Worm (Caenorhabditis elegans) whole organism, L2 larva: ENCODE measurements around the gene fbxl-1.

Experiments used
- C34F6.9 ChIP-seq: fragments of 150-350 bp; optimal IDR thresholded peaks from 2 replicates; lab custom pipeline; 2014; ENCODE audit warnings: missing biosample characterization, missing genetic modification characterization
- F13H6.1 ChIP-seq: sonication (generic microtip); optimal IDR thresholded peaks from 2 replicates; lab custom pipeline; 2016; ENCODE audit warnings: missing genetic modification characterization, missing compliant biosample characterization
- R02D3.7 ChIP-seq: fragments of 150-350 bp; optimal IDR thresholded peaks from 2 replicates; lab custom pipeline; 2014; ENCODE audit warnings: missing biosample characterization, missing genetic modification characterization
- Y55F3AM.14 ChIP-seq: fragments of 200-800 bp; sonication (Bioruptor generic); optimal IDR thresholded peaks from 2 replicates; lab custom pipeline; 2018; ENCODE audit warnings: mild to moderate bottlenecking, missing genetic modification characterization, missing compliant biosample characterization
- alr-1 ChIP-seq: fragments of 150-350 bp; optimal IDR thresholded peaks from 2 replicates; lab custom pipeline; 2014; ENCODE audit warnings: missing biosample characterization, missing genetic modification characterization
- aly-2 ChIP-seq: fragments of 150-350 bp; optimal IDR thresholded peaks from 2 replicates; lab custom pipeline; 2014; ENCODE audit warnings: missing biosample characterization, missing genetic modification characterization
- ama-1 ChIP-seq: fragments of 150-350 bp; optimal IDR thresholded peaks from 2 replicates; lab custom pipeline; 2018; ENCODE audit warnings: inconsistent platforms
- blmp-1 ChIP-seq: sonication (generic microtip); optimal IDR thresholded peaks from 2 replicates; lab custom pipeline; 2017; ENCODE audit warnings: missing genetic modification characterization, mild to moderate bottlenecking, missing compliant biosample characterization, antibody characterized with exemption, moderate library complexity; ENCODE audit not compliant: insufficient read depth
- ceh-82 ChIP-seq: fragments of 150-350 bp; optimal IDR thresholded peaks from 2 replicates; lab custom pipeline; 2014; ENCODE audit warnings: missing biosample characterization, missing genetic modification characterization
- elt-1 ChIP-seq: fragments of 150-350 bp; optimal IDR thresholded peaks from 2 replicates; lab custom pipeline; 2014; ENCODE audit warnings: missing biosample characterization, missing genetic modification characterization
- fos-1 ChIP-seq: fragments of 150-350 bp; optimal IDR thresholded peaks from 2 replicates; lab custom pipeline; 2014; ENCODE audit warnings: missing biosample characterization, missing genetic modification characterization
- gmeb-1 ChIP-seq: fragments of 150-350 bp; optimal IDR thresholded peaks from 2 replicates; lab custom pipeline; 2014; ENCODE audit warnings: missing biosample characterization, missing genetic modification characterization
- lin-11 ChIP-seq: fragments of 150-350 bp; sonication (generic microtip); optimal IDR thresholded peaks from 2 replicates; lab custom pipeline; 2014; ENCODE audit warnings: missing biosample characterization, missing genetic modification characterization, inconsistent platforms, mixed read lengths
- lin-39 ChIP-seq: fragments of 150-350 bp; optimal IDR thresholded peaks from 2 replicates; lab custom pipeline; 2014; ENCODE audit warnings: missing biosample characterization, missing genetic modification reagents, missing genetic modification characterization
- lsy-2 ChIP-seq, 2 experiments: fragments of 150-350 bp in 1 of 2; sonication (generic microtip) in 1 of 2; optimal IDR thresholded peaks; 2 replicates each; lab custom pipeline; 2014 to 2017; ENCODE audit warnings: missing biosample characterization in 2 of 2, missing genetic modification characterization in 2 of 2
- mab-5 ChIP-seq: fragments of 150-350 bp; optimal IDR thresholded peaks from 2 replicates; lab custom pipeline; 2014; ENCODE audit warnings: missing biosample characterization, missing genetic modification characterization
- nhr-12 ChIP-seq: fragments of 150-350 bp; optimal IDR thresholded peaks from 2 replicates; lab custom pipeline; 2014; ENCODE audit warnings: missing biosample characterization, missing genetic modification characterization
- nhr-129 ChIP-seq: fragments of 150-350 bp; optimal IDR thresholded peaks from 2 replicates; lab custom pipeline; 2014; ENCODE audit warnings: missing biosample characterization, missing genetic modification characterization
- nhr-23 ChIP-seq: fragments of 150-350 bp; optimal IDR thresholded peaks from 2 replicates; lab custom pipeline; 2014; ENCODE audit warnings: missing biosample characterization, missing genetic modification reagents, missing genetic modification characterization
- nhr-237 ChIP-seq: fragments of 150-350 bp; optimal IDR thresholded peaks from 2 replicates; lab custom pipeline; 2014; ENCODE audit warnings: missing biosample characterization, missing genetic modification characterization
- peb-1 ChIP-seq: fragments of 150-350 bp; optimal IDR thresholded peaks from 2 replicates; lab custom pipeline; 2014; ENCODE audit warnings: missing biosample characterization, missing genetic modification characterization
- sem-4 ChIP-seq: fragments of 150-350 bp; optimal IDR thresholded peaks from 2 replicates; lab custom pipeline; 2014; ENCODE audit warnings: missing biosample characterization, missing genetic modification reagents, missing genetic modification characterization
- skn-1 ChIP-seq: sonication (generic microtip); optimal IDR thresholded peaks from 2 replicates; lab custom pipeline; 2017; ENCODE audit warnings: missing biosample characterization, missing genetic modification characterization
- sma-9 ChIP-seq, 2 experiments: fragments of 150-350 bp in 1 of 2; sonication (generic microtip) in 1 of 2; optimal IDR thresholded peaks; 2 replicates each; lab custom pipeline; 2014 to 2016; ENCODE audit warnings: missing genetic modification characterization in 2 of 2, mild to moderate bottlenecking in 1 of 2, missing biosample characterization in 1 of 2, missing compliant biosample characterization in 1 of 2, missing genetic modification reagents in 1 of 2, moderate library complexity in 1 of 2
- snpc-4 ChIP-seq: fragments of 150-350 bp; optimal IDR thresholded peaks from 2 replicates; lab custom pipeline; 2014; ENCODE audit warnings: missing biosample characterization, missing genetic modification characterization
- unc-39 ChIP-seq: fragments of 150-350 bp; optimal IDR thresholded peaks from 2 replicates; lab custom pipeline; 2014; ENCODE audit warnings: missing biosample characterization, missing genetic modification characterization
- unc-55 ChIP-seq: fragments of 150-350 bp; sonication (generic microtip); optimal IDR thresholded peaks from 3 replicates; lab custom pipeline; 2014; ENCODE audit warnings: missing biosample characterization, missing genetic modification reagents, missing genetic modification characterization
- unc-62 ChIP-seq: fragments of 150-350 bp; optimal IDR thresholded peaks from 2 replicates; lab custom pipeline; 2014; ENCODE audit warnings: missing biosample characterization, missing genetic modification reagents, missing genetic modification characterization
- zag-1 ChIP-seq: fragments of 150-350 bp; optimal IDR thresholded peaks from 2 replicates; lab custom pipeline; 2014; ENCODE audit warnings: missing biosample characterization, missing genetic modification characterization
- ztf-1 ChIP-seq: fragments of 200-800 bp; sonication (Bioruptor generic); conservative IDR thresholded peaks from 2 replicates; pipeline ENCODE4 v1.3.6; 2022; ENCODE audit warnings: missing genetic modification characterization, missing compliant biosample characterization
- ztf-11 ChIP-seq: sonication (generic microtip); optimal IDR thresholded peaks from 2 replicates; lab custom pipeline; 2017; ENCODE audit warnings: missing biosample characterization, missing genetic modification characterization

Gene fbxl-1

DNA sequence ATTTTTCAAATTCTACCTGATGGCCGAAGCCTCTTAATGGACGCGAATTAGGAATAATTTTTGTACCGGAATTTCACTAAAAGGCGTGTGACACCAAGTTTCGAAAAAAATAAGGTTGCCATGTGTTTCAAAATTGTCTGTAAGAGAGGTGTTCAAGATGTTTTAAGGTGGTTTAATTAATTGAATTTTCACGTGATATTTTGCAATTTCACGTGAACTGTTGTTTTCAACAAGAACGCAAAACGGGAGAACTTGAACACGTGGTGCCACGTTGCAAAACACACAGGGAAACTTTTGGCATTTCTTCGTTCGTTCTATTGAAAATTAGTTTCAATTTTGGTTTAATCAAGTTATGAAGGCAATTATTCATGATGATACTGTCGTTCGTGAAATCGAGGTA is 46.0 kb upstream of the fbxl-1 start, which contains the start of gene spc-2:
Gene spc-2 (plus strand): TSS at position 301 of the 400 bp plus-strand sequence.
- TF ChIP-seq aly-2 = no peak
- TF ChIP-seq nhr-23 = no peak
- no peak for TF ChIP-seq skn-1 (tag; lab: Kevin White, UChicago)

DNA sequence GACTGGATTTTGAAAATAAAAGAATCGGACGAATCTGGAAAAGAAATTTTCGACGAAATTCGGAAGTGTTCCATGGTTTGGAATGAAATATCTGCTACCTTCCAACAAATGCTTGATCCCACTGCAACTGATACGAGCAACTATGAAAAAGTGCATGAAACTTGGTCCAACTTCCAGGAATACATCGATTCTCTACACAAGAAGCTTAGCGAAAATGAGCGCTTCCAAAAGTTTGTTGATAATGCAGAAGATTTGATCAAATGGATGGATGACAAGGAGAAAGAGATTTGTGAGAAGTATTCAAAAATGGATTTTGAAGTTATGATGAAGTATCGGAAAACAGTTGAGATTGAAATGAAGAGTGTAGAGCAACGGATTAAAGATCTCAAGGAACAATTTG is 45.1 kb upstream of the fbxl-1 start:
- no peak for TF ChIP-seq gmeb-1 (tag; lab: Kevin White, UChicago)
- TF ChIP-seq nhr-237 (tag; lab: Kevin White, UChicago) = no peak
- TF ChIP-seq ceh-82 = no peak
- TF ChIP-seq unc-55 (GFP tag; lab: Kevin White, UChicago) = no peak
- TF ChIP-seq F13H6.1 (tag; lab: Kevin White, UChicago) = no peak
- TF ChIP-seq ztf-1 (GFP tag; lab: Robert Waterston, UW) = no peak
- no peak for TF ChIP-seq R02D3.7 (tag; lab: Kevin White, UChicago)
- TF ChIP-seq sem-4 (tag; lab: Kevin White, UChicago) = no peak
- no peak for TF ChIP-seq elt-1 (tag; lab: Kevin White, UChicago)
- TF ChIP-seq mab-5 (tag; lab: Kevin White, UChicago) = no peak
- TF ChIP-seq lin-11 = no peak
- no peak for TF ChIP-seq lin-39 (tag; lab: Kevin White, UChicago)
- TF ChIP-seq Y55F3AM.14 = no peak
- no peak for TF ChIP-seq zag-1 (tag; lab: Kevin White, UChicago)
- no peak for TF ChIP-seq unc-39 (tag; lab: Kevin White, UChicago)
- no peak for TF ChIP-seq nhr-12 (tag; lab: Kevin White, UChicago)
- no peak for TF ChIP-seq unc-62

DNA sequence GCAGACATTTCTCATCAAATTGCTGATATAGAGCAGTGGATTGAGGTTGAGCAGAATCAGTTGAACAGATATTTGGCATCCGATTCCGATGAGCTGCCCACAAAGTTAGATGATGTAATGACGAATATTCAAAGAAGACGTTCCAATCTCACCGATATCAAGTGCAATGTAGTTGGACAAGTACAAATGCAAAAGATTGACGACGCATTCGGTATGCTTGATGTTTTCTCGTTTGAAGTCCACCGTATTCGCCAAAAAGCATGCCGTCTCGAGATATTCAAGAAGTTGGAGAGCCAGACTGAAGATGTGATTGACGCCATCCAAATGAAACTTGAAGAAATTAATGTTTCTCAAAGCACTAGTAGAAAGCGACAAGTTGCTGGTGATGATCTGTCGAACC is 42.5 kb upstream of the fbxl-1 start:
- TF ChIP-seq F13H6.1 (tag; lab: Kevin White, UChicago) (no peak), sma-9 (GFP tag; optimal IDR thresholded peaks at IDR 0.05; lab: Kevin White, UChicago) (no peak), sma-9 (tag; optimal IDR thresholded peaks at IDR 0.05; lab: Kevin White, UChicago) (no peak), nhr-237 (tag; lab: Kevin White, UChicago) (no peak), ama-1 (lab: Kevin White, UChicago) (no peak), unc-55 (GFP tag; lab: Kevin White, UChicago) (no peak), blmp-1 (tag; lab: Kevin White, UChicago) (no peak), C34F6.9 (tag; lab: Kevin White, UChicago) (no peak), lsy-2 (tag; optimal IDR thresholded peaks at IDR 0.05; lab: Kevin White, UChicago) (no peak), gmeb-1 (tag; lab: Kevin White, UChicago) (no peak), elt-1 (tag; lab: Kevin White, UChicago) (no peak), nhr-12 (tag; lab: Kevin White, UChicago) (no peak), nhr-129 (tag; lab: Kevin White, UChicago) (no peak), alr-1 (no peak)

DNA sequence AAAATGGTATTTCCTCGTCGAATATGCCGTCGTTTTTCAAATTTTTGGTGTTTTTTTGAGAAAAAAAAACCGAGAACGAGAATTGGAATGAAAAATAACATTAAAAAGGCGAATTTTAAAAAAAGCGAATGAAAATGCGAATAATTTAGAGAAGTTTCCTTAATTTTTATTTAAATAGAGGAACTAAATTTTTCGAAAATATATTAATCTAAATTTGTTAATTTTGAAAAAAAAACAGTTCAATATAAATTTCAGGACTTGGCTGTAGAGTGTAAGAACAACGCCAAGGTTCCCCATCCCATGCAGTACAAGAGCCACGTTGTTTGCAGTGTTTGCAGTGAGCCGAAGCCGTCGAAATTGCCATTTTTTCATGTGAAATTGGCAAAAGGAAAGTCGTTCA is 37.1 kb upstream of the fbxl-1 start, which contains the start of gene C50C3.19:
Gene C50C3.19 (plus strand): TSS at position 301 of the 400 bp plus-strand sequence.
- TF ChIP-seq unc-62 (no peak), snpc-4 (tag; lab: Kevin White, UChicago) (no peak), blmp-1 (tag; lab: Kevin White, UChicago) (no peak), mab-5 (tag; lab: Kevin White, UChicago) (no peak)

DNA sequence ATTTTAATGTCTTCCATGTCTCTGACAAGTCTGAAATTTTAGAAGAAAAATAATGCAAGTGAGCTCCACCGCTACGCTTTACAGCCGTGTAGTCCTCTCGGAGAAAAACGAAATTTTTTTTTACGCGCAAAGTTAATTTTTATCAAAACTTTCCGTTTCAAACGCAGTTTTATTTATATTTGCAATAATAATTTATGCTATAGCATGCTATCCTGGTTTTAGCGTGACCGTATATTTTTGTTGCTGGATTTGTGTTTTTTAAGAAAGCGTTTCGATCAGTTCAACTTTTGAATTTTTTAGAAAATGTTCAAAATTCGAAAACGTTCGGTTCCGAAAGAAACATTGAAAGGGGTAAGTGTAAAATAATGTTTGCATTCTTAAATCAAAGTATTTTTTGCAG is 35.9 kb upstream of the fbxl-1 start, which contains the start of gene C50C3.1:
Gene C50C3.1 (plus strand): TSS at position 301 of the 400 bp plus-strand sequence.
- TF ChIP-seq ztf-11 (tag; lab: Kevin White, UChicago) (no peak), peb-1 (no peak), gmeb-1 (tag; lab: Kevin White, UChicago) (no peak), nhr-237 (tag; lab: Kevin White, UChicago) (no peak), ama-1 (lab: Kevin White, UChicago) (no peak), C34F6.9 (tag; lab: Kevin White, UChicago) (no peak), fos-1 (no peak), nhr-129 (tag; lab: Kevin White, UChicago) (no peak), nhr-12 (tag; lab: Kevin White, UChicago) (no peak), R02D3.7 (tag; lab: Kevin White, UChicago) (no peak)

DNA sequence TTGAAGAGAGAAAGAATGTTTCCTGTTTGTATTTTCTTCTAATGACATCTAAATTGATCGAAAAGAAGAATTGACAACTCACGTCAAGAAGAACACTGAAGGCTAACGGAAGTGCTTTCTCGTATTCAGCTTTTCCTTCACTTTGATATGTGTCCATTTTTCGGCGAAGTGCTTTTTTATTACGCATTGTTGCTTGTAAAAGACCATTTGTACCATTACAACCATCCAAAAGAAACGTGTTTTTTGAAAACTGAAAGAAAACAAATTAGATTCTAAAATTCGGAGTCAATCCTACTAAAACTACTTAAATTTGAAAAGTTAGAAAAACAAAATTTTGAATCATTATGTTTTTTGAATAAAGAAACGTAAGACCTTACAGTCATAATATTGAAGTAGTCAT is 28.6 kb upstream of the fbxl-1 start:
- TF ChIP-seq ceh-82 (no peak), blmp-1 (tag; lab: Kevin White, UChicago) (no peak)
